Worm (Caenorhabditis elegans) whole organism, early embryonic: ENCODE results near the gene F42A8.1.

Experiments used
- B0310.2 ChIP-seq: sonication (generic microtip); optimal IDR thresholded peaks from 2 replicates; lab custom pipeline; 2016; ENCODE audit warnings: mild to moderate bottlenecking, missing genetic modification characterization, missing compliant biosample characterization
- F13C5.2 ChIP-seq: sonication (generic microtip); optimal IDR thresholded peaks from 2 replicates; lab custom pipeline; 2017; ENCODE audit warnings: mild to moderate bottlenecking, missing genetic modification characterization, inconsistent platforms, missing compliant biosample characterization
- aly-1 ChIP-seq: sonication (generic microtip); optimal IDR thresholded peaks from 2 replicates; lab custom pipeline; 2016; ENCODE audit warnings: missing genetic modification characterization, missing compliant biosample characterization
- ama-1 ChIP-seq: fragments of 150-350 bp; optimal IDR thresholded peaks from 2 replicates; lab custom pipeline; 2014
- ceh-13 ChIP-seq: fragments of 200-800 bp; sonication (Bioruptor generic); optimal IDR thresholded peaks from 2 replicates; lab custom pipeline; 2018; ENCODE audit warnings: mild to moderate bottlenecking, missing genetic modification characterization, missing compliant biosample characterization
- ceh-36 ChIP-seq: sonication (generic microtip); optimal IDR thresholded peaks from 2 replicates; lab custom pipeline; 2016; ENCODE audit warnings: missing genetic modification characterization, inconsistent platforms, missing compliant biosample characterization
- ets-7 ChIP-seq: sonication (generic microtip); optimal IDR thresholded peaks from 2 replicates; lab custom pipeline; 2016; ENCODE audit warnings: missing genotype, missing genetic modification characterization, missing compliant biosample characterization
- flt-1 ChIP-seq: fragments of 200-800 bp; sonication (Bioruptor generic); IDR thresholded peaks from 2 replicates; pipeline ENCODE4 v1.3.6; 2022; ENCODE audit warnings: missing genetic modification characterization, missing compliant biosample characterization
- hmbx-1 ChIP-seq: sonication (generic microtip); optimal IDR thresholded peaks from 2 replicates; lab custom pipeline; 2016; ENCODE audit warnings: mild to moderate bottlenecking, missing genetic modification characterization, missing compliant biosample characterization
- hmg-4 ChIP-seq: fragments of 200-800 bp; sonication (Bioruptor generic); optimal IDR thresholded peaks from 2 replicates; lab custom pipeline; 2018; ENCODE audit warnings: mild to moderate bottlenecking, missing genetic modification characterization, missing compliant biosample characterization
- hnd-1 ChIP-seq: sonication (generic microtip); optimal IDR thresholded peaks from 2 replicates; lab custom pipeline; 2016; ENCODE audit warnings: missing genetic modification characterization, missing compliant biosample characterization
- pes-1 ChIP-seq: fragments of 200-800 bp; sonication (Bioruptor generic); IDR thresholded peaks from 2 replicates; pipeline ENCODE4 v1.3.6; 2022; ENCODE audit warnings: missing genetic modification reagents, missing genetic modification characterization, missing compliant biosample characterization
- scrt-1 ChIP-seq: fragments of 200-800 bp; sonication (Bioruptor generic); IDR thresholded peaks from 2 replicates; pipeline ENCODE4 v1.3.6; 2022; ENCODE audit warnings: missing genetic modification characterization, missing compliant biosample characterization
- sea-1 ChIP-seq: fragments of 200-800 bp; sonication (Bioruptor generic); conservative IDR thresholded peaks from 2 replicates; pipeline ENCODE4 v1.3.6; 2022; ENCODE audit warnings: missing genetic modification characterization, missing compliant biosample characterization
- tbx-11 ChIP-seq: fragments of 200-800 bp; sonication (Bioruptor generic); IDR thresholded peaks from 2 replicates; pipeline ENCODE4 v1.3.6; 2022; ENCODE audit warnings: missing genetic modification characterization, missing compliant biosample characterization
- tbx-37 ChIP-seq: fragments of 200-800 bp; sonication (Bioruptor generic); conservative IDR thresholded peaks from 2 replicates; pipeline ENCODE4 v1.3.6; 2022; ENCODE audit warnings: missing genetic modification reagents, missing genetic modification characterization, missing compliant biosample characterization
- tra-4 ChIP-seq: sonication (generic microtip); optimal IDR thresholded peaks from 2 replicates; lab custom pipeline; 2017; ENCODE audit warnings: missing genetic modification characterization, missing compliant biosample characterization

The F42A8.1 gene

ce11 chrII:9314733-9315132 lies 31.7 kb downstream of the F42A8.1 start:
- TF ChIP-seq F13C5.2 (no peak), tbx-11 (GFP tag; lab: Robert Waterston, UW) (no peak), tra-4 (tag; lab: Kevin White, UChicago) (no peak), aly-1 (no peak), ceh-13 (GFP tag; lab: Kevin White, UChicago) (no peak), B0310.2 (tag; lab: Kevin White, UChicago) (no peak), hmbx-1 (tag; lab: Kevin White, UChicago) (no peak)

- no peak for TF ChIP-seq F13C5.2
- TF ChIP-seq tra-4 (tag; lab: Kevin White, UChicago) = no peak
- TF ChIP-seq pes-1 (GFP tag; lab: Robert Waterston, UW) = no peak
- TF ChIP-seq flt-1 = no peak
- TF ChIP-seq hnd-1 (tag; lab: Kevin White, UChicago) = no peak
- no peak for TF ChIP-seq hmg-4 (GFP tag; lab: Kevin White, UChicago)
- no peak for TF ChIP-seq aly-1
- no peak for TF ChIP-seq hmbx-1 (tag; lab: Kevin White, UChicago)
- TF ChIP-seq ceh-36 = no peak
- TF ChIP-seq B0310.2 (tag; lab: Kevin White, UChicago) = no peak
- TF ChIP-seq scrt-1 (GFP tag; lab: Robert Waterston, UW) = no peak
- TF ChIP-seq tbx-11 (GFP tag; lab: Robert Waterston, UW) = no peak
- TF ChIP-seq ama-1 (lab: Kevin White, UChicago) = no peak
- TF ChIP-seq sea-1 (GFP tag; lab: Robert Waterston, UW) = no peak
- no peak for TF ChIP-seq tbx-37 (GFP tag; lab: Robert Waterston, UW)
- no peak for TF ChIP-seq ets-7 (tag; lab: Kevin White, UChicago)
- no peak for TF ChIP-seq ceh-13 (GFP tag; lab: Kevin White, UChicago)
Measured at ce11 chrII:9313335-9313734, 33.1 kb downstream of the F42A8.1 start.

ce11 chrII:9311702-9312101 lies 34.7 kb downstream of the F42A8.1 start:
- TF ChIP-seq tbx-11 (GFP tag; lab: Robert Waterston, UW) = no peak
- TF ChIP-seq scrt-1 (GFP tag; lab: Robert Waterston, UW) = no peak
- no peak for TF ChIP-seq B0310.2 (tag; lab: Kevin White, UChicago)
- TF ChIP-seq flt-1 = no peak
- no peak for TF ChIP-seq hmbx-1 (tag; lab: Kevin White, UChicago)
- no peak for TF ChIP-seq aly-1
- TF ChIP-seq hmg-4 (GFP tag; lab: Kevin White, UChicago) = no peak
- no peak for TF ChIP-seq ets-7 (tag; lab: Kevin White, UChicago)
- TF ChIP-seq ama-1 (lab: Kevin White, UChicago) = no peak
- no peak for TF ChIP-seq sea-1 (GFP tag; lab: Robert Waterston, UW)
- TF ChIP-seq ceh-13 (GFP tag; lab: Kevin White, UChicago) = no peak
- no peak for TF ChIP-seq tbx-37 (GFP tag; lab: Robert Waterston, UW)
- no peak for TF ChIP-seq tra-4 (tag; lab: Kevin White, UChicago)
- TF ChIP-seq hnd-1 (tag; lab: Kevin White, UChicago) = no peak

ce11 chrII:9310794-9311193 lies 35.6 kb downstream of the F42A8.1 start:
- TF ChIP-seq tra-4 (tag; lab: Kevin White, UChicago) (no peak), hnd-1 (tag; lab: Kevin White, UChicago) (no peak), pes-1 (GFP tag; lab: Robert Waterston, UW) (no peak)

ce11 chrII:9310204-9310603 lies 36.2 kb downstream of the F42A8.1 start, which contains the start of gene cam-1:
Gene cam-1, minus strand, starts transcription at chrII:9310304.
- TF ChIP-seq hnd-1 (tag; lab: Kevin White, UChicago) = no peak
- no peak for TF ChIP-seq B0310.2 (tag; lab: Kevin White, UChicago)
- TF ChIP-seq sea-1 (GFP tag; lab: Robert Waterston, UW) = no peak
- no peak for TF ChIP-seq pes-1 (GFP tag; lab: Robert Waterston, UW)
- no peak for TF ChIP-seq tra-4 (tag; lab: Kevin White, UChicago)
- no peak for TF ChIP-seq tbx-37 (GFP tag; lab: Robert Waterston, UW)
- no peak for TF ChIP-seq tbx-11 (GFP tag; lab: Robert Waterston, UW)
- no peak for TF ChIP-seq flt-1
- TF ChIP-seq F13C5.2 = no peak
- no peak for TF ChIP-seq aly-1
- TF ChIP-seq ama-1 (lab: Kevin White, UChicago) = no peak
- no peak for TF ChIP-seq scrt-1 (GFP tag; lab: Robert Waterston, UW)
- no peak for TF ChIP-seq hmg-4 (GFP tag; lab: Kevin White, UChicago)
- TF ChIP-seq ceh-36 = no peak
- no peak for TF ChIP-seq ceh-13 (GFP tag; lab: Kevin White, UChicago)
- no peak for TF ChIP-seq hmbx-1 (tag; lab: Kevin White, UChicago)

- TF ChIP-seq tra-4 (tag; lab: Kevin White, UChicago) (no peak), hnd-1 (tag; lab: Kevin White, UChicago) (no peak), ets-7 (tag; lab: Kevin White, UChicago) (peak; percentile 48), pes-1 (GFP tag; lab: Robert Waterston, UW) (no peak; the same call in 1 of the 2 replicates), F13C5.2 (peak; percentile 80), flt-1 (peak; percentile 26; the same call in 1 of the 2 replicates), sea-1 (GFP tag; lab: Robert Waterston, UW) (peak; percentile 53; the same call in 1 of the 2 replicates), B0310.2 (tag; lab: Kevin White, UChicago) (peak; percentile 14), aly-1 (no peak), hmg-4 (GFP tag; lab: Kevin White, UChicago) (peak; percentile 74)
Measured at ce11 chrII:9308614-9309046, 37.8 kb downstream of the F42A8.1 start.

- TF ChIP-seq hmg-4 (GFP tag; lab: Kevin White, UChicago) (no peak), sea-1 (GFP tag; lab: Robert Waterston, UW) (no peak), tra-4 (tag; lab: Kevin White, UChicago) (no peak), B0310.2 (tag; lab: Kevin White, UChicago) (no peak), hmbx-1 (tag; lab: Kevin White, UChicago) (no peak), hnd-1 (tag; lab: Kevin White, UChicago) (no peak), ets-7 (tag; lab: Kevin White, UChicago) (no peak), pes-1 (GFP tag; lab: Robert Waterston, UW) (no peak), scrt-1 (GFP tag; lab: Robert Waterston, UW) (no peak), aly-1 (no peak), ceh-36 (no peak), F13C5.2 (no peak), flt-1 (no peak), tbx-11 (GFP tag; lab: Robert Waterston, UW) (no peak), tbx-37 (GFP tag; lab: Robert Waterston, UW) (no peak), ama-1 (lab: Kevin White, UChicago) (no peak), ceh-13 (GFP tag; lab: Kevin White, UChicago) (no peak)
Measured at ce11 chrII:9306835-9307234, 39.6 kb downstream of the F42A8.1 start.
